Worm (Caenorhabditis elegans) whole organism, mixed stage, embryonic: ENCODE measurements around the gene drd-50.

Experiments used
- pha-4 ChIP-seq: fragments of 150-350 bp; optimal IDR thresholded peaks from 2 replicates; lab custom pipeline; 2018; ENCODE audit warnings: missing biosample characterization, missing genetic modification reagents, missing genetic modification characterization
- snpc-4 ChIP-seq: fragments of 150-350 bp; optimal IDR thresholded peaks from 2 replicates; lab custom pipeline; 2014; ENCODE audit warnings: missing biosample characterization, missing genetic modification characterization

- TF ChIP-seq snpc-4 (tag; lab: Kevin White, UChicago) = no peak
- TF ChIP-seq pha-4 = no peak
Measured at ce11 chrIV:4135744-4136143, 18.2 kb downstream of the drd-50 start, which contains the start of gene F49F1.17.
